Worm (Caenorhabditis elegans): ENCODE measurements around the gene F35H8.4.

The F35H8.4 gene

DNA sequence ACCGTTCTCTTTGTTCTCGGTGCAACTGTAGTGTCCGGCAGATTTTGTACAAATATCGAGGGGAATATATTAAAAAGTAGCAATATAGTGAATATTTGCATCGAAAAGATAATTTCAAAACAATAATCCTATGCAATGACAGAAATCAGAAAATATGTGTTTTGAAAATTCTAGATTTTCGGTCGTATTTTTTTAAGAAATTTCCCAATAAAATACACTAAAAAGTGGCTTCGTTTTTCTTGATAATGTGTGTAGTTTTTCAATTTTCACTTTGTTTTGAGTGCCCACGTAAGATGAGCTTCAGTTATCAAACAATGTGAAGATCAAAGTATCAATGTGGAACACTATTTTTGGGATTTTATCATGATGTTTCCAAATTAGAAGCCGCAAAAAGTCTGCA, 43.0 kb downstream of the F35H8.4 start, which contains the start of gene gcy-1:
gcy-1 (minus strand) TSS at position 101 of the 400 bp plus-strand sequence.
- TF ChIP-seq lsy-2 (tag; optimal IDR thresholded peaks at IDR 0.05), result no peak
- TF ChIP-seq fkh-10 (GFP tag; optimal IDR thresholded peaks at IDR 0.05), result no peak
- no peak for TF ChIP-seq dsc-1 (tag; optimal IDR thresholded peaks at IDR 0.05)
- TF ChIP-seq unc-30 (tag; optimal IDR thresholded peaks at IDR 0.05), result no peak
- TF ChIP-seq nhr-85 (tag), result no peak
- TF ChIP-seq lin-13 (GFP tag; optimal IDR thresholded peaks at IDR 0.05), result no peak
- TF ChIP-seq efl-3 (GFP tag; optimal IDR thresholded peaks at IDR 0.05), result no peak
- TF ChIP-seq ceh-88 (GFP tag; IDR thresholded peaks at IDR 0.05), result no peak
- TF ChIP-seq zip-4 (GFP tag; optimal IDR thresholded peaks at IDR 0.05), result no peak
- TF ChIP-seq unc-62 (GFP tag; optimal IDR thresholded peaks at IDR 0.05), result no peak
- no peak for TF ChIP-seq ztf-4 (tag; optimal IDR thresholded peaks at IDR 0.05)
- TF ChIP-seq nhr-11 (tag; optimal IDR thresholded peaks at IDR 0.05), result no peak
- TF ChIP-seq mef-2 (tag; optimal IDR thresholded peaks at IDR 0.05), result no peak
- no peak for TF ChIP-seq nhr-90 (tag; optimal IDR thresholded peaks at IDR 0.05; ENCODE audit: poor library complexity)
- TF ChIP-seq hlh-4 (tag; optimal IDR thresholded peaks at IDR 0.05), result no peak
- no peak for TF ChIP-seq unc-130 (tag; optimal IDR thresholded peaks at IDR 0.05)
- no peak for TF ChIP-seq pax-3 (tag; optimal IDR thresholded peaks at IDR 0.05)
- no peak for TF ChIP-seq ama-1 (optimal IDR thresholded peaks at IDR 0.05)
